Fruit fly (Drosophila melanogaster) whole organism, embryonic: ENCODE results near the gene CG13032.

Source experiments
- ATbp ChIP-seq: fragments of 200-800 bp; sonication (Bioruptor generic); optimal IDR thresholded peaks from 2 replicates; lab custom pipeline; 2017; ENCODE audit warnings: missing biosample characterization, mild to moderate bottlenecking, missing genetic modification characterization, missing genetic modification reagents
- Atf6 ChIP-seq: fragments of 200-800 bp; sonication (Bioruptor generic); IDR thresholded peaks from 2 replicates; pipeline ENCODE4 v1.3.6; 2022; ENCODE audit warnings: missing biosample characterization, missing genetic modification characterization
- BtbVII ChIP-seq: fragments of 200-800 bp; sonication (Bioruptor generic); optimal IDR thresholded peaks from 3 replicates; lab custom pipeline; 2017; ENCODE audit warnings: missing biosample characterization, mild to moderate bottlenecking, missing genetic modification characterization
- CG12659 ChIP-seq: fragments of 200-800 bp; sonication (Bioruptor generic); optimal IDR thresholded peaks from 3 replicates; lab custom pipeline; 2017; ENCODE audit warnings: mild to moderate bottlenecking, missing biosample characterization, missing genetic modification reagents, missing genetic modification characterization
- CG18476 ChIP-seq: fragments of 200-800 bp; sonication (Bioruptor generic); optimal IDR thresholded peaks from 2 replicates; lab custom pipeline; 2016; ENCODE audit warnings: missing biosample characterization, mild to moderate bottlenecking, missing genetic modification characterization
- CG2116 ChIP-seq: fragments of 200-800 bp; sonication (Bioruptor generic); optimal IDR thresholded peaks from 3 replicates; lab custom pipeline; 2018; ENCODE audit warnings: missing biosample characterization, mild to moderate bottlenecking, missing genetic modification characterization
- CG2199 ChIP-seq: fragments of 200-800 bp; sonication (Bioruptor generic); IDR thresholded peaks from 3 replicates; pipeline ENCODE4 v1.3.6; 2022; ENCODE audit warnings: missing biosample characterization, missing genetic modification characterization
- CG2678 ChIP-seq: fragments of 200-800 bp; sonication (Bioruptor generic); optimal IDR thresholded peaks from 3 replicates; lab custom pipeline; 2019; ENCODE audit warnings: missing biosample characterization, mild to moderate bottlenecking, missing genetic modification characterization, moderate library complexity
- CG2712 ChIP-seq: fragments of 200-800 bp; optimal IDR thresholded peaks from 3 replicates; lab custom pipeline; 2019; ENCODE audit warnings: missing biosample characterization, mild to moderate bottlenecking, missing genetic modification characterization, moderate library complexity
- CG3163 ChIP-seq: fragments of 200-800 bp; sonication (Bioruptor generic); optimal IDR thresholded peaks from 3 replicates; lab custom pipeline; 2016; ENCODE audit warnings: missing biosample characterization, missing genetic modification characterization
- CG34376 ChIP-seq: fragments of 200-800 bp; sonication (Bioruptor generic); optimal IDR thresholded peaks from 2 replicates; lab custom pipeline; 2018; ENCODE audit warnings: missing biosample characterization, mild to moderate bottlenecking, missing genetic modification characterization
- CG4328 ChIP-seq: fragments of 200-800 bp; sonication (Bioruptor generic); optimal IDR thresholded peaks from 3 replicates; lab custom pipeline; 2017; ENCODE audit warnings: missing biosample characterization, missing genetic modification reagents, missing genetic modification characterization
- CG4404 ChIP-seq: fragments of 200-800 bp; sonication (Bioruptor generic); IDR thresholded peaks from 2 replicates; pipeline ENCODE4 v1.3.6; 2022; ENCODE audit warnings: missing biosample characterization, missing genetic modification characterization
- CHES-1-like ChIP-seq: fragments of 200-800 bp; sonication (Bioruptor generic); optimal IDR thresholded peaks from 2 replicates; lab custom pipeline; 2016; ENCODE audit warnings: missing biosample characterization, missing genetic modification characterization
- CTCF ChIP-seq: fragments of 200-800 bp; sonication (Bioruptor generic); optimal IDR thresholded peaks from 2 replicates; lab custom pipeline; 2017; ENCODE audit warnings: missing biosample characterization, mild to moderate bottlenecking, missing genetic modification characterization, moderate library complexity
- Deaf1 ChIP-seq: fragments of 200-800 bp; optimal IDR thresholded peaks from 3 replicates; lab custom pipeline; 2019; ENCODE audit warnings: missing biosample characterization, mild to moderate bottlenecking, missing genetic modification characterization, moderate library complexity
- Doc3 ChIP-seq: fragments of 200-800 bp; sonication (Bioruptor generic); IDR thresholded peaks from 3 replicates; pipeline ENCODE4 v1.3.6; 2022; ENCODE audit warnings: missing biosample characterization, missing genetic modification characterization; ENCODE audit not compliant: partially characterized antibody
- Hey ChIP-seq: fragments of 200-800 bp; sonication (Bioruptor generic); optimal IDR thresholded peaks from 3 replicates; lab custom pipeline; 2018; ENCODE audit warnings: missing biosample characterization, mild to moderate bottlenecking, missing genetic modification characterization
- HmgZ ChIP-seq: fragments of 200-800 bp; sonication (Bioruptor generic); optimal IDR thresholded peaks from 2 replicates; lab custom pipeline; 2018; ENCODE audit warnings: missing biosample characterization, mild to moderate bottlenecking, missing genetic modification characterization
- Jarid2 ChIP-seq: fragments of 200-800 bp; sonication (Bioruptor generic); optimal IDR thresholded peaks from 3 replicates; lab custom pipeline; 2017; ENCODE audit warnings: mild to moderate bottlenecking, missing biosample characterization, missing genetic modification reagents, missing genetic modification characterization
- Med ChIP-seq: fragments of 200-800 bp; sonication (Bioruptor generic); peaks from one replicate; lab custom pipeline; 2016; ENCODE audit warnings: missing biosample characterization, missing genetic modification characterization, mild to moderate bottlenecking, inconsistent platforms, moderate library complexity
- NK7.1 ChIP-seq: fragments of 200-800 bp; sonication (Bioruptor generic); optimal IDR thresholded peaks from 3 replicates; lab custom pipeline; 2016; ENCODE audit warnings: missing biosample characterization, missing genetic modification characterization
- NfI ChIP-seq: fragments of 200-800 bp; sonication (Bioruptor generic); optimal IDR thresholded peaks from 3 replicates; lab custom pipeline; 2018; ENCODE audit warnings: missing biosample characterization, mild to moderate bottlenecking, missing genetic modification characterization, moderate library complexity
- Taf1 ChIP-seq: fragments of 200-800 bp; sonication (Bioruptor generic); IDR thresholded peaks from 2 replicates; pipeline ENCODE4 v1.3.6; 2022; ENCODE audit warnings: missing biosample characterization, missing genetic modification characterization
- Usf ChIP-seq: fragments of 200-800 bp; sonication (Bioruptor generic); optimal IDR thresholded peaks from 2 replicates; lab custom pipeline; 2017; ENCODE audit warnings: missing genotype, missing biosample characterization, missing genetic modification characterization
- Vsx1 ChIP-seq: fragments of 200-800 bp; sonication (Bioruptor generic); optimal IDR thresholded peaks from 2 replicates; lab custom pipeline; 2017; ENCODE audit warnings: missing biosample characterization, mild to moderate bottlenecking, missing genetic modification characterization, missing genetic modification reagents
- cg ChIP-seq: fragments of 200-800 bp; sonication (Bioruptor generic); optimal IDR thresholded peaks from 3 replicates; lab custom pipeline; 2019; ENCODE audit warnings: missing biosample characterization, mild to moderate bottlenecking, missing genetic modification characterization, moderate library complexity
- chinmo ChIP-seq: fragments of 200-800 bp; sonication (Bioruptor generic); IDR thresholded peaks from 4 replicates; pipeline ENCODE4 v1.3.6; 2022; ENCODE audit warnings: missing biosample characterization, missing genetic modification characterization; ENCODE audit not compliant: partially characterized antibody
- crp ChIP-seq, 2 experiments: fragments of 200-800 bp; sonication (Bioruptor generic); optimal IDR thresholded peaks; 2 replicates in 1 of 2; 3 replicates in 1 of 2; lab custom pipeline; 2017; ENCODE audit warnings: missing biosample characterization in 2 of 2, missing genetic modification characterization in 2 of 2, mild to moderate bottlenecking in 1 of 2, moderate library complexity in 1 of 2
- en ChIP-seq: fragments of 200-800 bp; sonication (Bioruptor generic); optimal IDR thresholded peaks from 2 replicates; lab custom pipeline; 2016; ENCODE audit warnings: missing biosample characterization, missing genetic modification characterization
- ewg ChIP-seq: fragments of 200-800 bp; sonication (Bioruptor generic); optimal IDR thresholded peaks from 3 replicates; lab custom pipeline; 2017; ENCODE audit warnings: mild to moderate bottlenecking, missing biosample characterization, missing genetic modification reagents, missing genetic modification characterization
- exex ChIP-seq: fragments of 200-800 bp; sonication (Bioruptor generic); optimal IDR thresholded peaks from 4 replicates; lab custom pipeline; 2018; ENCODE audit warnings: missing biosample characterization, mild to moderate bottlenecking, missing genetic modification characterization, moderate library complexity
- eyg ChIP-seq: fragments of 200-800 bp; sonication (Bioruptor generic); optimal IDR thresholded peaks from 3 replicates; lab custom pipeline; 2016; ENCODE audit warnings: missing biosample characterization, missing genetic modification characterization
- gfzf ChIP-seq: fragments of 200-800 bp; sonication (Bioruptor generic); optimal IDR thresholded peaks from 2 replicates; lab custom pipeline; 2016; ENCODE audit warnings: missing biosample characterization, mild to moderate bottlenecking, missing genetic modification characterization, moderate library complexity
- grn ChIP-seq: fragments of 200-800 bp; sonication (Bioruptor generic); optimal IDR thresholded peaks from 3 replicates; lab custom pipeline; 2017; ENCODE audit warnings: missing biosample characterization, missing genetic modification characterization
- ind ChIP-seq: fragments of 200-800 bp; sonication (Bioruptor generic); optimal IDR thresholded peaks from 3 replicates; lab custom pipeline; 2016; ENCODE audit warnings: missing biosample characterization, missing genetic modification characterization
- mirr ChIP-seq: fragments of 200-800 bp; sonication (Bioruptor generic); optimal IDR thresholded peaks from 3 replicates; lab custom pipeline; 2018; ENCODE audit warnings: missing biosample characterization, mild to moderate bottlenecking, missing genetic modification characterization
- nmo ChIP-seq: fragments of 200-800 bp; sonication (Bioruptor generic); optimal IDR thresholded peaks from 2 replicates; lab custom pipeline; 2018; ENCODE audit warnings: missing biosample characterization, mild to moderate bottlenecking, missing genetic modification characterization, moderate library complexity
- nom ChIP-seq: fragments of 200-800 bp; sonication (Bioruptor generic); optimal IDR thresholded peaks from 2 replicates; lab custom pipeline; 2017; ENCODE audit warnings: missing biosample characterization, missing genetic modification characterization, mild to moderate bottlenecking, moderate library complexity, missing genetic modification reagents
- org-1 ChIP-seq: fragments of 200-800 bp; sonication (Bioruptor generic); optimal IDR thresholded peaks from 2 replicates; lab custom pipeline; 2017; ENCODE audit warnings: missing biosample characterization, missing genetic modification characterization
- pfk ChIP-seq: fragments of 200-800 bp; sonication (Bioruptor generic); optimal IDR thresholded peaks from 2 replicates; lab custom pipeline; 2018; ENCODE audit warnings: missing biosample characterization, mild to moderate bottlenecking, missing genetic modification characterization, moderate library complexity
- repo ChIP-seq: fragments of 200-800 bp; sonication (Bioruptor generic); optimal IDR thresholded peaks from 2 replicates; lab custom pipeline; 2016; ENCODE audit warnings: missing biosample characterization, missing genetic modification characterization
- schlank ChIP-seq: fragments of 200-800 bp; sonication (Bioruptor generic); optimal IDR thresholded peaks from 2 replicates; lab custom pipeline; 2018; ENCODE audit warnings: missing biosample characterization, mild to moderate bottlenecking, missing genetic modification characterization
- sens ChIP-seq: fragments of 200-800 bp; sonication (Bioruptor generic); peaks from one replicate; lab custom pipeline; 2016; ENCODE audit warnings: missing biosample characterization, missing genetic modification characterization
- sna ChIP-seq: fragments of 200-800 bp; sonication (Bioruptor generic); IDR thresholded peaks from 2 replicates; pipeline ENCODE4 v1.3.6; 2022; ENCODE audit warnings: missing biosample characterization, missing genetic modification characterization; ENCODE audit not compliant: partially characterized antibody
- sug ChIP-seq: fragments of 200-800 bp; optimal IDR thresholded peaks from 2 replicates; lab custom pipeline; 2019; ENCODE audit warnings: missing biosample characterization, mild to moderate bottlenecking, missing genetic modification characterization, moderate library complexity
- tup ChIP-seq: fragments of 200-800 bp; sonication (Bioruptor generic); optimal IDR thresholded peaks from 2 replicates; lab custom pipeline; 2016; ENCODE audit warnings: missing biosample characterization, mild to moderate bottlenecking, missing genetic modification characterization, moderate library complexity

CG13032 gene

DNA sequence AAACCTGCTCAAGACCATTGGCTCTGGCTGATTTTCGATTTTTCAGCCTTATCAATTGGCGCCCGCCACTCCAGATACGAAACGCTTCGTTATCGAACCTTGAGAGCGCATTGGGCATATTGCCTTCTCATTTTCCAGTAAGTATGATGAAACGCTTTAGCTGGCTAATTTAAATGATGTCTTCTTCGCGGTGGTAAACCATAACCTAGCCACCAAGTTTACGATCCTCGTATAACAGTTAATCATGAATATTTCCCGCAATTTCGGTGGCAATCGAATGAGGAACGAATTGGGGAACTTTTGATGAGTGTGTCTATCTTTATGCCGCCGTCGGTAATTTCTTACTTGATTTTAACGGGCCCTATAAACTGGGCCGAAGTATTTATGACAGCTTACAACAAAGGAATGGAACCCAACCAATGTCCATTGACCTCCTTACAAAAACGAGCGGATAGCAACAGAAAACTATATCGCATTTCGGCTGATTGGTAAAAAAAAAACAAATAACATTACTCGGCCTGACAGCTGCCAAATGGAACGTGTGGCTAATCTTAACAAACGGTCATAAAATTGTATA is 7.2 kb upstream of the CG13032 start (continued):
- TF ChIP-seq CG2678 (tag; lab: Kevin White, UChicago) (peak; percentile 23), CG34376 (GFP tag; lab: Kevin White, UChicago) (peak; percentile 68), Doc3 (GFP tag; lab: Robert Waterston, UW) (no peak), Atf6 (no peak; the same call in 1 of the 2 replicates), NfI (no peak), Deaf1 (peak; percentile 4), gfzf (GFP tag; lab: Kevin White, UChicago) (no peak), exex (tag; lab: Kevin White, UChicago) (peak; percentile 73), CG18476 (GFP tag; lab: Kevin White, UChicago) (no peak), CTCF (no peak), tup (GFP tag; lab: Kevin White, UChicago) (no peak), ATbp (GFP tag; lab: Kevin White, UChicago) (no peak), nom (GFP tag; lab: Kevin White, UChicago) (no peak), NK7.1 (no peak), CG2712 (tag; lab: Kevin White, UChicago) (no peak), sug (tag; lab: Kevin White, UChicago) (peak; percentile 84), sna (GFP tag; lab: Robert Waterston, UW) (no peak), ind (GFP tag; lab: Kevin White, UChicago) (no peak), HmgZ (tag; lab: Kevin White, UChicago) (no peak), Taf1 (GFP tag; lab: Robert Waterston, UW) (no peak), nmo (GFP tag; lab: Kevin White, UChicago) (no peak), ewg (GFP tag; lab: Kevin White, UChicago) (no peak)

DNA sequence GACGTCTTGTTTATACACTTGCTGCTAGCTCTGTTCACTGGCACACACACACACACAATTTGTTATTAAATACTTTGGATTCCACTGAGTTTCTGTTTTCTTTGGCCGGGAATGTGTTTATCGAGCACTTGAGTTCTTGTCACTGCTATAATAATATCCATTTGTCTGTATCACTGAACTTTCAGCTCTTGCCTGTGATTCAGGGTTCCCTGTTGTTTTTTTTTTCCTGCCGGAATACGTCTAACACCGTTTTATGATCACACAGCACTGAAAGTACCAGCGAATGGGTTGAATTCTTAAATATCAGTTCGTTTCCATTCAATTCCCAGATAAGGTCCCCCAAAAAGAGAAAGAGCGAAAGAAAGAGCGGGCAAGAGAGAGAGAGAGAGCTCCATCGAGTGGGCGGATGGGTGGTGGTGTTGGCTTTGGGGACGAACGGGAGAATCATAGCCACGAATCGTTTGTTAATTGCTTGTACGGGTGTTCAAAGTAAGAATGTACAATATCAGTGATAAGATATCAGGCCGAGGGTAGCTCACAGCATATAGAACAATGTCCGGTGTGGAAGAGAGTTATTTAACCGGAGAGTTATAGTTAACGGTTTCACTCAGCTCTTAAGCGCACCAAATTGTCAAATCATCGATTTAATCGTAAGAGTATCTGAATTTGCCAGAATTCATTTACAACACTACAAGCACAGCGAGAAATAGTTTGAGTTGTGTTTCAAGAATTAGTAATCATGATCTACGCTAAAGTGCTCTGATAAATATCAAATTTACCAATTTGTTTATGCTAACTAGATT is 5.9 kb upstream of the CG13032 start, which contains the start of gene Galphaf:
TSS of gene Galphaf (minus strand) at position 272 of the 803 bp plus-strand sequence.
- peak; percentile 29 for TF ChIP-seq cg (GFP tag; lab: Kevin White, UChicago)
- TF ChIP-seq en (GFP tag; lab: Kevin White, UChicago): no peak
- TF ChIP-seq mirr (GFP tag; lab: Kevin White, UChicago): peak; percentile 99
- no peak for TF ChIP-seq crp (GFP tag; optimal IDR thresholded peaks at IDR 0.05; lab: Kevin White, UChicago)
- peak; percentile 59 for TF ChIP-seq grn (GFP tag; lab: Kevin White, UChicago)
- no peak for TF ChIP-seq repo (GFP tag; lab: Kevin White, UChicago)
- TF ChIP-seq CG3163 (GFP tag; lab: Kevin White, UChicago): peak; percentile 89
- TF ChIP-seq CG4328 (GFP tag; lab: Kevin White, UChicago): no peak
- peak; percentile 22 for TF ChIP-seq Med (GFP tag; lab: Kevin White, UChicago)
- TF ChIP-seq eyg: no peak
- peak; percentile 72; the same call in 2 of the 3 replicates for TF ChIP-seq CG2199
- 0 out of 4 replicates have a peak, but pooled peaks have one; percentile 27 for TF ChIP-seq chinmo
- TF ChIP-seq exex (tag; lab: Kevin White, UChicago): peak; percentile 99
- peak; percentile 66 for TF ChIP-seq CG34376 (GFP tag; lab: Kevin White, UChicago)
- TF ChIP-seq CG2116 (GFP tag; lab: Kevin White, UChicago): no peak
- peak; percentile 10 for TF ChIP-seq Vsx1 (GFP tag; lab: Kevin White, UChicago)
- peak; percentile 92 for TF ChIP-seq Hey (tag; lab: Kevin White, UChicago)
- no peak for TF ChIP-seq Usf (GFP tag; lab: Kevin White, UChicago)
- peak; percentile 11 for TF ChIP-seq CG12659 (GFP tag; lab: Kevin White, UChicago)
- peak; percentile 52 for TF ChIP-seq sens
- no peak for TF ChIP-seq CHES-1-like (GFP tag; lab: Kevin White, UChicago)
- TF ChIP-seq CG4404: no peak
- TF ChIP-seq schlank: peak; percentile 5
- TF ChIP-seq org-1 (GFP tag; lab: Kevin White, UChicago): no peak
- peak; percentile 2 for TF ChIP-seq BtbVII (GFP tag; lab: Kevin White, UChicago)
- peak; percentile 59 for TF ChIP-seq pfk (GFP tag; lab: Kevin White, UChicago)
- TF ChIP-seq Jarid2: peak; percentile 77
